Worm (Caenorhabditis elegans): ENCODE data around the gene tag-123.
A peak's percentile ranks its signal among the peaks of the same experiment; 100 is the strongest.

tag-123 gene

ce11 chrX:8422020-8422419 is at the start of gene tag-123 (continued):
- TF ChIP-seq lin-15B (tag; optimal IDR thresholded peaks at IDR 0.05): no peak
- no peak for TF ChIP-seq nhr-42 (GFP tag; IDR thresholded peaks at IDR 0.05)
- no peak for TF ChIP-seq set-16 (GFP tag; IDR thresholded peaks at IDR 0.05)
- no peak for TF ChIP-seq saeg-2 (GFP tag; IDR thresholded peaks at IDR 0.05)
- TF ChIP-seq cey-2 (tag; optimal IDR thresholded peaks at IDR 0.05; ENCODE audit: borderline replicate concordance, insufficient read depth): no peak
- TF ChIP-seq lsy-2 (tag; optimal IDR thresholded peaks at IDR 0.05): peak in 1 of 2 experiments; percentile 73
- peak; percentile 74 for TF ChIP-seq mep-1 (tag; optimal IDR thresholded peaks at IDR 0.05)
- no peak for TF ChIP-seq ces-1 (GFP tag; optimal IDR thresholded peaks at IDR 0.05)
- no peak for TF ChIP-seq mxl-3 (GFP tag; optimal IDR thresholded peaks at IDR 0.05)
- TF ChIP-seq nhr-76 (tag; optimal IDR thresholded peaks at IDR 0.05): no peak
- no peak for TF ChIP-seq aly-2 (tag; optimal IDR thresholded peaks at IDR 0.05)
- no peak for TF ChIP-seq snpc-4 (tag; optimal IDR thresholded peaks at IDR 0.05)
- TF ChIP-seq zfp-2 (tag; optimal IDR thresholded peaks at IDR 0.05): no peak
- no peak for TF ChIP-seq ztf-7 (tag; optimal IDR thresholded peaks at IDR 0.05)
- TF ChIP-seq sdz-12 (GFP tag; optimal IDR thresholded peaks at IDR 0.05): no peak
- no peak for TF ChIP-seq vab-7 (GFP tag; IDR thresholded peaks at IDR 0.05)
- no peak for TF ChIP-seq F26F4.8 (GFP tag; conservative IDR thresholded peaks at IDR 0.05)
- TF ChIP-seq arid-1 (GFP tag; conservative IDR thresholded peaks at IDR 0.05): 0 out of 2 replicates have a peak, but pooled peaks have one; percentile 15
- TF ChIP-seq hlh-11 (tag; optimal IDR thresholded peaks at IDR 0.05): peak; percentile 32
- TF ChIP-seq spr-3 (GFP tag; optimal IDR thresholded peaks at IDR 0.05): no peak
- TF ChIP-seq Y105C5A.15 (GFP tag; IDR thresholded peaks at IDR 0.05): no peak
- 0 out of 2 replicates have a peak, but pooled peaks have one; percentile 19 for TF ChIP-seq T26A8.4 (GFP tag; IDR thresholded peaks at IDR 0.05)
- no peak for TF ChIP-seq ceh-20 (GFP tag; IDR thresholded peaks at IDR 0.05)
- no peak for TF ChIP-seq mxl-2 (GFP tag; conservative IDR thresholded peaks at IDR 0.05)
- no peak for TF ChIP-seq ZK546.5 (tag; optimal IDR thresholded peaks at IDR 0.05)
- no peak for TF ChIP-seq lin-39 (tag; optimal IDR thresholded peaks at IDR 0.05)
- no peak for TF ChIP-seq nhr-11 (tag; optimal IDR thresholded peaks at IDR 0.05)
- no peak for TF ChIP-seq Y75B8A.6 (GFP tag; IDR thresholded peaks at IDR 0.05)
- no peak for TF ChIP-seq ceh-28 (tag; optimal IDR thresholded peaks at IDR 0.05)
- no peak for TF ChIP-seq lim-7 (GFP tag; IDR thresholded peaks at IDR 0.05)
- TF ChIP-seq lin-38 (GFP tag; IDR thresholded peaks at IDR 0.05): no peak
- TF ChIP-seq mes-2 (tag; optimal IDR thresholded peaks at IDR 0.05; ENCODE audit: poor library complexity, severe bottlenecking): peak; percentile 77
- TF ChIP-seq ceh-62 (tag; optimal IDR thresholded peaks at IDR 0.05): no peak
- peak; percentile 46 for TF ChIP-seq fkh-10 (GFP tag; optimal IDR thresholded peaks at IDR 0.05)
- no peak for TF ChIP-seq mdl-1 (tag; optimal IDR thresholded peaks at IDR 0.05)
- TF ChIP-seq zag-1 (tag; optimal IDR thresholded peaks at IDR 0.05): no peak
- TF ChIP-seq D1046.2 (GFP tag; IDR thresholded peaks at IDR 0.05): no peak
- TF ChIP-seq madf-5 (GFP tag; IDR thresholded peaks at IDR 0.05): no peak
- no peak for TF ChIP-seq ztf-11 (tag; optimal IDR thresholded peaks at IDR 0.05)
- no peak for TF ChIP-seq F49E8.2 (tag; optimal IDR thresholded peaks at IDR 0.05; ENCODE audit: borderline replicate concordance)
- no peak for TF ChIP-seq egl-27 (tag; optimal IDR thresholded peaks at IDR 0.05)
- no peak for TF ChIP-seq egl-43 (GFP tag; IDR thresholded peaks at IDR 0.05)
- peak; percentile 69 for TF ChIP-seq dve-1 (tag; optimal IDR thresholded peaks at IDR 0.05; ENCODE audit: insufficient read depth)
- no peak for TF ChIP-seq spr-1 (tag; optimal IDR thresholded peaks at IDR 0.05)
- TF ChIP-seq nhr-102 (tag; optimal IDR thresholded peaks at IDR 0.05): peak; percentile 2
- no peak for TF ChIP-seq lir-3 (tag; optimal IDR thresholded peaks at IDR 0.05)
- TF ChIP-seq daf-8 (GFP tag; IDR thresholded peaks at IDR 0.05): no peak
- peak in 1 of 2 experiments; percentile 47 for TF ChIP-seq hif-1 (tag; optimal IDR thresholded peaks at IDR 0.05)
- TF ChIP-seq ZK337.2 (GFP tag; IDR thresholded peaks at IDR 0.05): no peak
- peak; percentile 59 for TF ChIP-seq dpl-1 (GFP tag; optimal IDR thresholded peaks at IDR 0.05)
- no peak for TF ChIP-seq ceh-32 (tag; optimal IDR thresholded peaks at IDR 0.05; ENCODE audit: poor library complexity)
- no peak for TF ChIP-seq php-3 (GFP tag; IDR thresholded peaks at IDR 0.05)
